Fruit fly (Drosophila melanogaster) whole organism, embryonic: ENCODE results near the gene CG10702.

Source experiments
- Ada2b ChIP-seq: fragments of 200-800 bp; sonication (Bioruptor generic); IDR thresholded peaks from 2 replicates; pipeline ENCODE4 v1.3.6; 2022; ENCODE audit warnings: missing biosample characterization, missing genetic modification characterization
- CG11398 ChIP-seq: fragments of 200-800 bp; sonication (Bioruptor generic); optimal IDR thresholded peaks from 2 replicates; lab custom pipeline; 2016; ENCODE audit warnings: missing biosample characterization, missing genetic modification characterization
- CG12299 ChIP-seq: fragments of 200-800 bp; sonication (Bioruptor generic); optimal IDR thresholded peaks from 2 replicates; lab custom pipeline; 2018; ENCODE audit warnings: missing biosample characterization, mild to moderate bottlenecking, missing genetic modification characterization
- CG1233 ChIP-seq: fragments of 200-800 bp; sonication (Bioruptor generic); optimal IDR thresholded peaks from 4 replicates; lab custom pipeline; 2018; ENCODE audit warnings: missing biosample characterization, mild to moderate bottlenecking, missing genetic modification characterization
- CG14710 ChIP-seq: fragments of 200-800 bp; sonication (Bioruptor generic); optimal IDR thresholded peaks from 3 replicates; lab custom pipeline; 2019; ENCODE audit warnings: missing biosample characterization, mild to moderate bottlenecking, missing genetic modification characterization, moderate library complexity
- CG31224 ChIP-seq: fragments of 200-800 bp; sonication (Bioruptor generic); IDR thresholded peaks from 2 replicates; pipeline ENCODE4 v1.3.6; 2022; ENCODE audit warnings: missing biosample characterization, missing genetic modification characterization
- CG3281 ChIP-seq: fragments of 200-800 bp; sonication (Bioruptor generic); optimal IDR thresholded peaks from 3 replicates; lab custom pipeline; 2017; ENCODE audit warnings: missing biosample characterization, mild to moderate bottlenecking, missing genetic modification characterization
- CG33557 ChIP-seq: fragments of 200-800 bp; sonication (Bioruptor generic); optimal IDR thresholded peaks from 2 replicates; lab custom pipeline; 2019; ENCODE audit warnings: missing biosample characterization, mild to moderate bottlenecking, missing genetic modification characterization, moderate library complexity
- CG5245 ChIP-seq: fragments of 200-800 bp; sonication (Bioruptor generic); optimal IDR thresholded peaks from 3 replicates; lab custom pipeline; 2016; ENCODE audit warnings: missing biosample characterization, missing genetic modification characterization
- CG6175 ChIP-seq: fragments of 200-800 bp; sonication (Bioruptor generic); IDR thresholded peaks from 3 replicates; pipeline ENCODE4 v1.3.6; 2022; ENCODE audit warnings: missing biosample characterization, missing genetic modification characterization
- CG6765 ChIP-seq: fragments of 200-800 bp; sonication (Bioruptor generic); optimal IDR thresholded peaks from 3 replicates; lab custom pipeline; 2017; ENCODE audit warnings: missing biosample characterization, mild to moderate bottlenecking, missing genetic modification characterization
- CG7745 ChIP-seq: fragments of 200-800 bp; sonication (Bioruptor generic); optimal IDR thresholded peaks from 2 replicates; lab custom pipeline; 2018; ENCODE audit warnings: missing biosample characterization, mild to moderate bottlenecking, missing genetic modification characterization, moderate library complexity
- CG8089 ChIP-seq: fragments of 200-800 bp; sonication (Bioruptor generic); optimal IDR thresholded peaks from 3 replicates; lab custom pipeline; 2016; ENCODE audit warnings: missing biosample characterization, missing genetic modification characterization
- CG9609 ChIP-seq: fragments of 200-800 bp; sonication (Bioruptor generic); optimal IDR thresholded peaks from 3 replicates; lab custom pipeline; 2016; ENCODE audit warnings: missing biosample characterization, missing genetic modification characterization
- CG9817 ChIP-seq: fragments of 200-800 bp; sonication (Bioruptor generic); optimal IDR thresholded peaks from 2 replicates; lab custom pipeline; 2018; ENCODE audit warnings: missing biosample characterization, mild to moderate bottlenecking, missing genetic modification characterization, moderate library complexity
- CkIIα-i1 ChIP-seq: fragments of 200-800 bp; sonication (Bioruptor generic); IDR thresholded peaks from 2 replicates; pipeline ENCODE4 v1.3.6; 2022; ENCODE audit warnings: missing biosample characterization, missing genetic modification characterization
- D ChIP-seq, 2 experiments: fragments of 200-800 bp in 1 of 2; fragments of >200 bp in 1 of 2; sonication (Bioruptor generic) in 1 of 2; optimal IDR thresholded peaks; 2 replicates in 1 of 2; 3 replicates in 1 of 2; lab custom pipeline; 2017; ENCODE audit warnings: mild to moderate bottlenecking in 1 of 2, missing biosample characterization in 1 of 2, missing genetic modification characterization in 1 of 2, missing genetic modification reagents in 1 of 2
- Dek ChIP-seq: fragments of 200-800 bp; sonication (Bioruptor generic); optimal IDR thresholded peaks from 3 replicates; lab custom pipeline; 2019; ENCODE audit warnings: missing biosample characterization, mild to moderate bottlenecking, missing genetic modification characterization, moderate library complexity
- Dp ChIP-seq: fragments of 200-800 bp; sonication (Bioruptor generic); optimal IDR thresholded peaks from 2 replicates; lab custom pipeline; 2018; ENCODE audit warnings: missing biosample characterization, mild to moderate bottlenecking, missing genetic modification characterization, moderate library complexity
- E2f2 ChIP-seq: fragments of 200-800 bp; sonication (Bioruptor generic); IDR thresholded peaks from 2 replicates; pipeline ENCODE4 v1.3.6; 2022; ENCODE audit warnings: missing biosample characterization, missing genetic modification characterization
- Gug ChIP-seq: fragments of 200-800 bp; sonication (Bioruptor generic); IDR thresholded peaks from 4 replicates; pipeline ENCODE4 v1.3.6; 2022; ENCODE audit warnings: missing biosample characterization, missing genetic modification characterization
- HLH54F ChIP-seq: fragments of 200-800 bp; sonication (Bioruptor generic); optimal IDR thresholded peaks from 3 replicates; lab custom pipeline; 2016; ENCODE audit warnings: missing biosample characterization, missing genetic modification characterization
- Hand ChIP-seq: fragments of 200-800 bp; sonication (Bioruptor generic); optimal IDR thresholded peaks from 2 replicates; lab custom pipeline; 2017; ENCODE audit warnings: mild to moderate bottlenecking, missing biosample characterization, missing genetic modification reagents, missing genetic modification characterization
- Hsf ChIP-seq: fragments of 200-800 bp; sonication (Bioruptor generic); optimal IDR thresholded peaks from 3 replicates; lab custom pipeline; 2016; ENCODE audit warnings: missing biosample characterization, missing genetic modification characterization
- Kr ChIP-seq: fragments of 200-800 bp; sonication (Bioruptor generic); optimal IDR thresholded peaks from 2 replicates; lab custom pipeline; 2017; ENCODE audit warnings: missing biosample characterization, mild to moderate bottlenecking, missing genetic modification characterization
- Med ChIP-seq: fragments of 200-800 bp; sonication (Bioruptor generic); peaks from one replicate; lab custom pipeline; 2016; ENCODE audit warnings: missing biosample characterization, missing genetic modification characterization, mild to moderate bottlenecking, inconsistent platforms, moderate library complexity
- Neu2 ChIP-seq: fragments of 200-800 bp; sonication (Bioruptor generic); optimal IDR thresholded peaks from 3 replicates; lab custom pipeline; 2016; ENCODE audit warnings: missing biosample characterization, missing genetic modification characterization, borderline replicate concordance
- Oaz ChIP-seq: fragments of 200-800 bp; sonication (Bioruptor generic); IDR thresholded peaks from 2 replicates; pipeline ENCODE4 v1.3.6; 2022; ENCODE audit warnings: missing biosample characterization, missing genetic modification characterization
- PHDP ChIP-seq: fragments of 200-800 bp; sonication (Bioruptor generic); optimal IDR thresholded peaks from 3 replicates; lab custom pipeline; 2018; ENCODE audit warnings: missing biosample characterization, mild to moderate bottlenecking, missing genetic modification characterization, moderate library complexity
- ara ChIP-seq: fragments of 200-800 bp; sonication (Bioruptor generic); IDR thresholded peaks from 2 replicates; pipeline ENCODE4 v1.3.6; 2022; ENCODE audit warnings: missing biosample characterization, missing genetic modification characterization
- ase ChIP-seq: fragments of 200-800 bp; sonication (Bioruptor generic); IDR thresholded peaks from 3 replicates; pipeline ENCODE4 v1.3.6; 2022; ENCODE audit warnings: missing biosample characterization, missing genetic modification characterization
- bab2 ChIP-seq: fragments of 200-800 bp; sonication (Bioruptor generic); optimal IDR thresholded peaks from 2 replicates; lab custom pipeline; 2016; ENCODE audit warnings: missing biosample characterization, missing genetic modification characterization
- exex ChIP-seq: fragments of 200-800 bp; sonication (Bioruptor generic); optimal IDR thresholded peaks from 4 replicates; lab custom pipeline; 2018; ENCODE audit warnings: missing biosample characterization, mild to moderate bottlenecking, missing genetic modification characterization, moderate library complexity
- hb ChIP-seq: fragments of 200-800 bp; sonication (Bioruptor generic); IDR thresholded peaks from 3 replicates; pipeline ENCODE4 v1.3.6; 2022; ENCODE audit warnings: missing biosample characterization, missing genetic modification characterization; ENCODE audit not compliant: partially characterized antibody
- ind ChIP-seq: fragments of 200-800 bp; sonication (Bioruptor generic); optimal IDR thresholded peaks from 3 replicates; lab custom pipeline; 2016; ENCODE audit warnings: missing biosample characterization, missing genetic modification characterization
- mirr ChIP-seq: fragments of 200-800 bp; sonication (Bioruptor generic); optimal IDR thresholded peaks from 3 replicates; lab custom pipeline; 2018; ENCODE audit warnings: missing biosample characterization, mild to moderate bottlenecking, missing genetic modification characterization
- pan ChIP-seq, 4 experiments: fragments of >200 bp in 3 of 4; fragments of 200-800 bp in 1 of 4; sonication (Bioruptor generic) in 1 of 4; optimal IDR thresholded peaks in 3 of 4; IDR thresholded peaks in 1 of 4; 2 replicates each; pipeline versions ENCODE4 v1.3.6 to Lab custom; 2017 to 2022; ENCODE audit warnings: missing biosample characterization in 2 of 4, missing genetic modification characterization in 2 of 4, mixed read lengths in 1 of 4
- sc ChIP-seq, 3 experiments: fragments of >200 bp in 2 of 3; fragments of 200-800 bp in 1 of 3; sonication (Bioruptor generic) in 1 of 3; optimal IDR thresholded peaks; 2 replicates in 2 of 3; 3 replicates in 1 of 3; lab custom pipeline; 2017; ENCODE audit warnings: mild to moderate bottlenecking in 1 of 3, missing biosample characterization in 1 of 3, missing genetic modification characterization in 1 of 3, missing genetic modification reagents in 1 of 3
- unc-4 ChIP-seq: fragments of 200-800 bp; sonication (Bioruptor generic); IDR thresholded peaks from 2 replicates; pipeline ENCODE4 v1.3.6; 2022; ENCODE audit warnings: missing biosample characterization, missing genetic modification characterization; ENCODE audit not compliant: partially characterized antibody
- unpg ChIP-seq: fragments of 200-800 bp; sonication (Bioruptor generic); optimal IDR thresholded peaks from 3 replicates; lab custom pipeline; 2018; ENCODE audit warnings: missing biosample characterization, mild to moderate bottlenecking, missing genetic modification characterization, moderate library complexity
- vfl ChIP-seq: fragments of 200-800 bp; sonication (Bioruptor generic); optimal IDR thresholded peaks from 2 replicates; lab custom pipeline; 2016; ENCODE audit warnings: missing biosample characterization, missing genetic modification characterization
- vvl ChIP-seq: fragments of 200-800 bp; sonication (Bioruptor generic); IDR thresholded peaks from 2 replicates; pipeline ENCODE4 v1.3.6; 2022; ENCODE audit warnings: missing biosample characterization, missing genetic modification characterization
- wdn ChIP-seq: fragments of 200-800 bp; sonication (Bioruptor generic); IDR thresholded peaks from 2 replicates; pipeline ENCODE4 v1.3.6; 2022; ENCODE audit warnings: missing biosample characterization, missing genetic modification characterization
- yki ChIP-seq: fragments of >200 bp; optimal IDR thresholded peaks from 3 replicates; lab custom pipeline; 2018
- zen ChIP-seq: fragments of 200-800 bp; sonication (Bioruptor generic); optimal IDR thresholded peaks from 3 replicates; lab custom pipeline; 2018; ENCODE audit warnings: missing biosample characterization, mild to moderate bottlenecking, missing genetic modification characterization, moderate library complexity
- zen2 ChIP-seq: fragments of 200-800 bp; sonication (Bioruptor generic); IDR thresholded peaks from 3 replicates; pipeline ENCODE4 v1.3.6; 2022; ENCODE audit warnings: missing biosample characterization, missing genetic modification characterization; ENCODE audit not compliant: partially characterized antibody
- zfh1 ChIP-seq: fragments of 200-800 bp; sonication (Bioruptor generic); IDR thresholded peaks from 3 replicates; pipeline ENCODE4 v1.3.6; 2022; ENCODE audit warnings: missing biosample characterization, missing genetic modification characterization

CG10702 gene

DNA sequence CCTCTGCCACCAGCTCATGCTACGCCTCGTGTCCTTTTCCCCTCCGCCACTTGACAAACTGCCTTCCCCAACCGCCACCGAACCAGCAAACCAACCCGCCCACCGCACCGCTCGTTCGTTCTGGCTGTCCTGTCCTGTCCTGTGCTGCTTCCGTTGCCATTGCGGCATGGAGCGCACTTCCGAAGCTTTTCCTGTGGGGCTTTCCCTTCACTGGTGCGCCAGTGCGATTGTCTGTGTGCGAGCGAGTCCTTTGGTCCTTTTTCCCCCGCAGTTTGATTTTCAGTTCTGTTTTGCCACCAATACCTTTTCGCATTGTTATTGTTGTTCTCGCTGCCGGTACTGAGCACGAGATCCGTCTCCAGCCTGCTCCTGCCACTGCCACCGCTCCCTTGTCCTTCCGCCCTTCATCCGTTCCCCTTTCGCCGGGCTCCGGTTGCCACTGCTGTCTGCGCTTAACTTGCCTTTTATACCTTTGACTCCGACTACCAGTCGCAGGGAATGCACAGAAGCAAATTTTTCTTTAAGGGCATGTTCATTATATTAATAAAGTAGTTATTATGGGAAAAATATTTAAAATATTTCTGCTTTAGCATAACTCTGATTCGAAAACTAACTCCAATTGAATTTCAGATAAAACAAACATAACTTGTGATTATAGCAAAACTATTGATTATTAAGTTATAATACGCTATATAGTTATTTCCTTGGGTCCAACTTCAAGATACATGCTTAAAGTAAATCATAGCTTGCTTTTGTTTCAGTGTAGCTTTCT, 45.5 kb downstream of the CG10702 start (continued):
- TF ChIP-seq pan (optimal IDR thresholded peaks at IDR 0.05; lab: Kevin White, UChicago) (no peak), pan (GFP tag; optimal IDR thresholded peaks at IDR 0.05 in 1 of 2, IDR thresholded peaks at IDR 0.05 in 1 of 2) (no peak), ase (no peak), CG9817 (tag; lab: Kevin White, UChicago) (peak; percentile 65), PHDP (peak; percentile 79), zfh1 (GFP tag; lab: Robert Waterston, UW) (0 out of 3 replicates have a peak, but pooled peaks have one; percentile 32), CG7745 (no peak), zen2 (GFP tag; lab: Robert Waterston, UW) (no peak), vvl (GFP tag; lab: Robert Waterston, UW) (no peak), CG8089 (GFP tag; lab: Kevin White, UChicago) (no peak), Kr (no peak), Oaz (GFP tag; lab: Robert Waterston, UW) (no peak), exex (peak; percentile 15), CG9609 (no peak), wdn (GFP tag; lab: Robert Waterston, UW) (no peak), vfl (peak; percentile 38), Hsf (GFP tag; lab: Kevin White, UChicago) (peak; percentile 45), CG6765 (GFP tag; lab: Kevin White, UChicago) (peak; percentile 70), unpg (GFP tag; lab: Kevin White, UChicago) (peak; percentile 66), Neu2 (GFP tag; lab: Kevin White, UChicago) (no peak), CG33557 (no peak), CG3281 (peak; percentile 83), ind (GFP tag; lab: Kevin White, UChicago) (peak; percentile 58), ara (GFP tag; lab: Robert Waterston, UW) (0 out of 2 replicates have a peak, but pooled peaks have one; percentile 14), D (optimal IDR thresholded peaks at IDR 0.05; lab: Kevin White, UChicago) (no peak), D (GFP tag; optimal IDR thresholded peaks at IDR 0.05; lab: Kevin White, UChicago) (peak; percentile 67), CG1233 (GFP tag; lab: Kevin White, UChicago) (peak; percentile 64), CG12299 (tag; lab: Kevin White, UChicago) (peak; percentile 63), Dp (GFP tag; lab: Kevin White, UChicago) (no peak), unc-4 (GFP tag; lab: Robert Waterston, UW) (0 out of 2 replicates have a peak, but pooled peaks have one; percentile 29), Gug (GFP tag; lab: Robert Waterston, UW) (0 out of 4 replicates have a peak, but pooled peaks have one; percentile 25), Med (GFP tag; lab: Kevin White, UChicago) (peak; percentile 67), Dek (tag; lab: Kevin White, UChicago) (peak; percentile 74), CG14710 (tag; lab: Kevin White, UChicago) (peak; percentile 41), yki (lab: Kevin White, UChicago) (no peak), hb (GFP tag; lab: Robert Waterston, UW) (no peak), CkIIα-i1 (GFP tag; lab: Robert Waterston, UW) (no peak), CG5245 (no peak), sc (optimal IDR thresholded peaks at IDR 0.05; lab: Kevin White, UChicago) (no peak), sc (GFP tag; optimal IDR thresholded peaks at IDR 0.05; lab: Kevin White, UChicago) (peak; percentile 21), bab2 (GFP tag; lab: Kevin White, UChicago) (peak; percentile 5), CG31224 (GFP tag; lab: Robert Waterston, UW) (no peak), CG6175 (GFP tag; lab: Robert Waterston, UW) (no peak), Ada2b (peak; percentile 39; the same call in 1 of the 2 replicates), E2f2 (peak; percentile 25; the same call in 1 of the 2 replicates), zen (no peak), HLH54F (GFP tag; lab: Kevin White, UChicago) (no peak), CG11398 (GFP tag; lab: Kevin White, UChicago) (no peak), mirr (GFP tag; lab: Kevin White, UChicago) (peak; percentile 62), Hand (GFP tag; lab: Kevin White, UChicago) (peak; percentile 86)
